Worm (Caenorhabditis elegans) whole organism, L3 larva: ENCODE data around the gene R09F10.5.

ENCODE experiments used
- R02D3.7 ChIP-seq: fragments of 150-350 bp; optimal IDR thresholded peaks from 2 replicates; lab custom pipeline; 2014; ENCODE audit warnings: missing biosample characterization, missing genetic modification characterization
- ama-1 ChIP-seq: fragments of 150-350 bp; optimal IDR thresholded peaks from 2 replicates; lab custom pipeline; 2018
- daf-12 ChIP-seq: fragments of 150-350 bp; optimal IDR thresholded peaks from 2 replicates; lab custom pipeline; 2014; ENCODE audit warnings: missing biosample characterization, missing genetic modification reagents, missing genetic modification characterization
- elt-2 ChIP-seq: sonication (generic microtip); optimal IDR thresholded peaks from 2 replicates; lab custom pipeline; 2016; ENCODE audit warnings: missing genetic modification reagents, mild to moderate bottlenecking, missing genetic modification characterization, missing compliant biosample characterization
- fos-1 ChIP-seq: fragments of 150-350 bp; optimal IDR thresholded peaks from 2 replicates; lab custom pipeline; 2014; ENCODE audit warnings: missing biosample characterization, missing genetic modification characterization
- nhr-237 ChIP-seq: fragments of 150-350 bp; optimal IDR thresholded peaks from 2 replicates; lab custom pipeline; 2014; ENCODE audit warnings: missing biosample characterization, missing genetic modification characterization
- nhr-43 ChIP-seq: sonication (generic microtip); optimal IDR thresholded peaks from 2 replicates; lab custom pipeline; 2016; ENCODE audit warnings: mild to moderate bottlenecking, missing genetic modification characterization, missing compliant biosample characterization; ENCODE audit not compliant: poor library complexity, severe bottlenecking
- nhr-77 ChIP-seq: fragments of 150-350 bp; optimal IDR thresholded peaks from 2 replicates; lab custom pipeline; 2014; ENCODE audit warnings: missing biosample characterization, missing genetic modification characterization
- snpc-4 ChIP-seq: fragments of 150-350 bp; optimal IDR thresholded peaks from 2 replicates; lab custom pipeline; 2014; ENCODE audit warnings: missing biosample characterization, missing genetic modification characterization
- tbx-2 ChIP-seq: sonication (generic microtip); optimal IDR thresholded peaks from 2 replicates; lab custom pipeline; 2016; ENCODE audit warnings: mild to moderate bottlenecking, missing genetic modification characterization, missing compliant biosample characterization
- unc-39 ChIP-seq: sonication (generic microtip); optimal IDR thresholded peaks from 4 replicates; lab custom pipeline; 2017; ENCODE audit warnings: missing biosample characterization, missing genetic modification characterization
- unc-62 ChIP-seq: fragments of 150-350 bp; sonication (generic microtip); optimal IDR thresholded peaks from 4 replicates; lab custom pipeline; 2014; ENCODE audit warnings: missing biosample characterization, missing genetic modification reagents, missing genetic modification characterization
- ztf-11 ChIP-seq: fragments of 150-350 bp; optimal IDR thresholded peaks from 2 replicates; lab custom pipeline; 2014; ENCODE audit warnings: missing biosample characterization, missing genetic modification characterization

DNA sequence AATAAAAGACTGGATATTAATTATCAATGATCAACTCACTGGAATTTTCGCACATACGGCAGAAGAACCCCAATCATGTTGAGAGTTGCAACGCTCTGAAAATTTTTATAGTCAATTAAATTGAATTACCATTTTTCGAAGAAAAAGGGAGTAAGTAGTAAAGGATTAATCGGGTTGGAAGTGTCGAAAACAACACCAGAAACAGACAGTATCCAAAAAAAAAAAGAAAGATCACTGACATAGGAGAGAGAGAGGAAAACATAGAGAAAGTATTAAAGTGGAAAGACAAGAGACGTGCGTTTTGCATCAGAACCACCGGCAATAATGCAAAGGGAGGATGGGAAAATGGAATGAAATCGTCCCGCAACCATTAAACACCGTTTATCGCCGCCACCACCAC, 5.2 kb downstream of the R09F10.5 start, which contains the start of gene inx-5:
- TF ChIP-seq elt-2 (tag; lab: Kevin White, UChicago): no peak
- TF ChIP-seq R02D3.7 (tag; lab: Kevin White, UChicago): no peak
- no peak for TF ChIP-seq ztf-11 (tag; lab: Kevin White, UChicago)
- no peak for TF ChIP-seq unc-62
- TF ChIP-seq tbx-2 (tag; lab: Kevin White, UChicago): no peak
- TF ChIP-seq nhr-43 (tag; lab: Kevin White, UChicago): no peak
- no peak for TF ChIP-seq nhr-77 (tag; lab: Kevin White, UChicago)
- no peak for TF ChIP-seq unc-39 (tag; lab: Kevin White, UChicago)
- no peak for TF ChIP-seq fos-1 (tag; lab: Kevin White, UChicago)
- no peak for TF ChIP-seq nhr-237 (tag; lab: Kevin White, UChicago)
- TF ChIP-seq daf-12: no peak
- no peak for TF ChIP-seq snpc-4 (tag; lab: Kevin White, UChicago)
- no peak for TF ChIP-seq ama-1
